Worm (Caenorhabditis elegans): ENCODE measurements around the gene mrpl-44.

ce11 chrIII:9081055-9081454, 8.1 kb downstream of the mrpl-44 start, which contains the start of gene far-1:
- TF ChIP-seq pqm-1 (tag; optimal IDR thresholded peaks at IDR 0.05), result no peak
- TF ChIP-seq mxl-3 (GFP tag; optimal IDR thresholded peaks at IDR 0.05), result no peak
- no peak for TF ChIP-seq pha-4 (GFP tag; IDR thresholded peaks at IDR 0.05)
- TF ChIP-seq pha-4 (tag; optimal IDR thresholded peaks at IDR 0.05), result no peak
- TF ChIP-seq zag-1 (tag; optimal IDR thresholded peaks at IDR 0.05), result no peak
- no peak for TF ChIP-seq dmd-8 (GFP tag; IDR thresholded peaks at IDR 0.05)
- TF ChIP-seq lin-1 (GFP tag; IDR thresholded peaks at IDR 0.05), result no peak
- TF ChIP-seq Y5F2A.4 (GFP tag; optimal IDR thresholded peaks at IDR 0.05), result no peak
- TF ChIP-seq tag-97 (GFP tag; IDR thresholded peaks at IDR 0.05), result no peak
